Fruit fly (Drosophila melanogaster) S2 (cell line): Measurements from ENCODE around the gene ATP6AP2.

ENCODE experiments used
- CG8478 ChIP-seq: fragments of >200 bp; optimal IDR thresholded peaks from 2 replicates; lab custom pipeline; 2018
- CTCF ChIP-seq, 2 experiments: fragments of >200 bp; optimal IDR thresholded peaks; 2 replicates each; lab custom pipeline; 2018

DNA sequence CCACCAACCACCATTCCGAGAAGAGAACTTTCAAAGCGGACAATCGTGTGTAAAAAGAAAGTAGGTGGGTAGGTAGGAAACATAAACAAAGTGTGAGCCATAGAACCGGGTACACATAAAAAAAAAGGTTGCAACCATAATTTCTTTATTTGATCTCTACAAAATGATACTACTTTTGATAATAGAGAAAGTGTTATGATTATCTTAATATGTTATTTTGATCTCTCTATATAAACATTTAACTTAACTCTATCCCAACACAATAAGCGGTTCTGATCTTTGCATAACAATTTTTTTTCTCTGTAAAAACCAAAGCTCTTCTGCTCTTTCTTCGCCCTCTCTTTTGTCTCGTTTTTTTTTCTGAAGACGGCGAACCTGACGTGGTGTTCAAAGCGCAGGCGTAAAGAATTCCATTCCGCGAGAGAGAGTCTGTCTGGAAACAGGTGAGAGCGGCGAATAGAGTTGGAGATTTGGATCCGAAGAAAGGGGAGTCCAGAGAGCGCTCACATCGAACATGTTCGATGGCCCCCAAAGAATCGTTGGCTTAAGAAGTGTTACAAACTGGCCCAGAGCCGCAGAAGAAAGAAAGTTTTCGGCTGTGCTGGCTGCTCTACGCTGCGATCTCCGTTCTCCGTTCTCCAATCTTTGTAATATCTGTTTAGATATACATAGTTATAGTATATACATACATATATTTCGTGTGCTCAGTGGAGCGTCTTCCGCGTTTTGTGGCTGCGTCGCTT is 13.4 kb upstream of the ATP6AP2 start:
- TF ChIP-seq CG8478 (lab: Kevin White, UChicago) (no peak), CTCF (optimal IDR thresholded peaks at IDR 0.05; lab: Kevin White, UChicago) (no peak)
